Fruit fly (Drosophila melanogaster): Measurements from ENCODE around the gene CG46320.

CG46320 gene

DNA sequence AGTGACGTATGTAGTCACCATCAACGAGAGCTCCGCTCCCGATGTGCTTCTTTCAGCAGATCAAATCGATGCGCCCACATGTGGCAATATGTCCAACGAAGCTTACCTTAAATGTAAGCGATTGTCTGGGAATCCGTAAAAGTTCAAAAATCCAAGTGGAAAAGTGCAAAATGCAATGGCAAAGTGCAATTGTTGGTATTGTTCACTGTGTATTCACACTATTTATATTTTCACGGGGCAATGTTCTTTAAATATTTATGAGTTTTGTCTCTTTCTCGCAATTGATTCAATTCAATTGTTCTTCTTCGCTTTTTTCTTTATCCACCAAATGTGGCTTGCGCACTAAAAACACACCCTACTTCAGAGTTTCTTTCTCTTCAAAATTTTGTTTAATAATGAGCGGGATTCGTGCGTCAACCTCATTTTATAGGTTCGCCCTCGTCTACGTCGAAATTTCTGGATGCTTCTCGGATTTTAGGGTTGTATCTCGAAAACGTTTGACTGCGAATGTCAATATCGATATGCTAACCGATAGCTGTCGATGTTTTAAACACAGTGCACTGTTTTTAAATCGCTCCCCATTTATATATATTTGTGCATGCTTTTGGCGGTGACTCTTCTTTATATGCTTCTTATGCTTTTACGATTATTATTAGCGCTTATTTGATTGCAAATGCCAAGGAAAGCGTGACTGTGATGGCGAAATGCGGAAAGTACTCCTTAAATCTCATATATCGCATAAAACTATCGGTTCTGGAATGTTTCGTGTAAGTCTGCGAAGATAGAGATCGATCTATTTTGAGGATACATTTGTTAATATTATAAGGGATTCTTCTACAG is 88.0 kb downstream of the CG46320 start, which contains the start of gene DnaJ-1 (continued):
- TF ChIP-seq CG15479 (GFP tag; optimal IDR thresholded peaks at IDR 0.05) = peak; percentile 19
- TF ChIP-seq CG9876 (GFP tag; optimal IDR thresholded peaks at IDR 0.05) = no peak
- no peak for TF ChIP-seq gem (tag; optimal IDR thresholded peaks at IDR 0.05)
- TF ChIP-seq trh (GFP tag; optimal IDR thresholded peaks at IDR 0.05) = no peak
- TF ChIP-seq nerfin-2 (GFP tag; IDR thresholded peaks at IDR 0.05; ENCODE audit: partially characterized antibody) = peak; percentile 93
- peak; percentile 23 for TF ChIP-seq Dip3 (GFP tag; optimal IDR thresholded peaks at IDR 0.05)
- peak; percentile 30 for TF ChIP-seq CrebB (tag; optimal IDR thresholded peaks at IDR 0.05)
- peak; percentile 7; the same call in 1 of the 3 replicates for TF ChIP-seq CG11695 (GFP tag; IDR thresholded peaks at IDR 0.05)
- TF ChIP-seq CG14710 (tag; optimal IDR thresholded peaks at IDR 0.05) = peak; percentile 73
- TF ChIP-seq CG10654 (GFP tag; optimal IDR thresholded peaks at IDR 0.05) = no peak
- TF ChIP-seq CG12236 (GFP tag; optimal IDR thresholded peaks at IDR 0.05) = no peak
- TF ChIP-seq CG6683 (GFP tag; optimal IDR thresholded peaks at IDR 0.05) = no peak
- TF ChIP-seq Opbp (GFP tag; IDR thresholded peaks at IDR 0.05; ENCODE audit: partially characterized antibody) = peak; percentile 96
- no peak for TF ChIP-seq Fer3 (tag; optimal IDR thresholded peaks at IDR 0.05)
- peak; percentile 26 for TF ChIP-seq CG10431 (GFP tag; optimal IDR thresholded peaks at IDR 0.05)
- peak; percentile 98 for TF ChIP-seq Scr (GFP tag; IDR thresholded peaks at IDR 0.05; ENCODE audit: partially characterized antibody)
- no peak for TF ChIP-seq bowl (GFP tag; IDR thresholded peaks at IDR 0.05)
- TF ChIP-seq CG7963 (GFP tag; IDR thresholded peaks at IDR 0.05; ENCODE audit: partially characterized antibody) = peak; percentile 95
- TF ChIP-seq ssp (GFP tag; IDR thresholded peaks at IDR 0.05) = no peak; the same call in 1 of the 2 replicates
- peak; percentile 96 for TF ChIP-seq HLH4C (GFP tag; IDR thresholded peaks at IDR 0.05; ENCODE audit: partially characterized antibody)
- no peak for TF ChIP-seq Dad (GFP tag; optimal IDR thresholded peaks at IDR 0.05)
- TF ChIP-seq dmrt99B (tag; optimal IDR thresholded peaks at IDR 0.05) = no peak
- no peak for TF ChIP-seq oc (tag; optimal IDR thresholded peaks at IDR 0.05)
- TF ChIP-seq Awh (GFP tag; IDR thresholded peaks at IDR 0.05) = no peak; the same call in 1 of the 2 replicates
- no peak for TF ChIP-seq CG11398 (GFP tag; optimal IDR thresholded peaks at IDR 0.05)
- TF ChIP-seq CG9932 (GFP tag; IDR thresholded peaks at IDR 0.05) = peak; percentile 51; the same call in 1 of the 2 replicates
- peak; percentile 72 for TF ChIP-seq Fer1 (GFP tag; optimal IDR thresholded peaks at IDR 0.05)
- TF ChIP-seq Jarid2 (GFP tag; optimal IDR thresholded peaks at IDR 0.05) = peak; percentile 78
- peak; percentile 7 for TF ChIP-seq Sry-β (GFP tag; optimal IDR thresholded peaks at IDR 0.05)
- TF ChIP-seq CG3281 (GFP tag; optimal IDR thresholded peaks at IDR 0.05) = peak; percentile 44
- no peak for TF ChIP-seq CG16779 (GFP tag; IDR thresholded peaks at IDR 0.05)
- no peak for TF ChIP-seq HmgD (GFP tag; optimal IDR thresholded peaks at IDR 0.05)
- no peak for TF ChIP-seq CG12104 (GFP tag; optimal IDR thresholded peaks at IDR 0.05)
- TF ChIP-seq CG3407 (GFP tag; optimal IDR thresholded peaks at IDR 0.05) = peak; percentile 26
- TF ChIP-seq Xbp1 (GFP tag; optimal IDR thresholded peaks at IDR 0.05) = no peak
- 0 out of 2 replicates have a peak, but pooled peaks have one; percentile 11 for TF ChIP-seq CG14014 (GFP tag; IDR thresholded peaks at IDR 0.05)
- no peak for TF ChIP-seq CG14965 (GFP tag; optimal IDR thresholded peaks at IDR 0.05; ENCODE audit: borderline replicate concordance)
- TF ChIP-seq Eip74EF (GFP tag; optimal IDR thresholded peaks at IDR 0.05) = peak in 1 of 2 experiments; percentile 45
- TF ChIP-seq CG42726 (GFP tag; IDR thresholded peaks at IDR 0.05; ENCODE audit: partially characterized antibody) = peak; percentile 95
- TF ChIP-seq sens (GFP tag) = peak; percentile 82
- no peak for TF ChIP-seq CG4328 (GFP tag; optimal IDR thresholded peaks at IDR 0.05)
- no peak for TF ChIP-seq Sox102F (GFP tag; optimal IDR thresholded peaks at IDR 0.05)
- peak; percentile 20 for TF ChIP-seq her (GFP tag; optimal IDR thresholded peaks at IDR 0.05)
- peak; percentile 70 for TF ChIP-seq CG18599 (GFP tag; optimal IDR thresholded peaks at IDR 0.05)
- TF ChIP-seq Antp (GFP tag; optimal IDR thresholded peaks at IDR 0.05) = no peak
- TF ChIP-seq CG18011 (GFP tag; optimal IDR thresholded peaks at IDR 0.05) = no peak
- no peak for TF ChIP-seq CG5953 (GFP tag; IDR thresholded peaks at IDR 0.05)
- TF ChIP-seq Rx (GFP tag; IDR thresholded peaks at IDR 0.05) = no peak
